Worm (Caenorhabditis elegans): Measurements from ENCODE around the gene C45G9.5.

The C45G9.5 gene

DNA sequence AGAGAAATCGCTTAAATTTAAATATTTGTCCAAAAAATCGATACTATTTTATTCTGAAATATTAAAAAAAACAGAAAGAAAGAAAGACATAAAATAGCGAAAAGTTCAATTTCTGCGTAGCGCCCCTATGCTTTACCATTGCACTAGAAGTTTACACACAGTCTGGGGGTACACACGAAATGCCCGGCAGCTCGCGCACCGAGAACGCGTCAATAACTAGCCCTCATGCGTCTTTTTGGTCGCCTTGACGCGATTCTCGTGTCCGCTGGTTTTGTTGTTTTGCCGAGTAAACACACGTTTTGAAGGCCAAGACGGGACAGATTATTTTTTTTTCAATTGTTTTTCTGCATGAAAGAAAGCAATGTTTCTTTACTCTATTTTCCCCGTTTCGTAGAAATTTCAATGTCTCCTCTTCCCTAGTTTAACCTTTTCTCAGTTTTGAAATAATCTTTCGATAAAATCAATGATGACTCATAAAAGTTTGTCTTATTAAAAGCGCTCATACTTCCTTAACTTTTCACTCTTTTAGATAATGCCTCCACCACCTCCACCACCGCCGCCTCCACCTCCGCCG lies 29.7 kb upstream of the C45G9.5 start, which contains the start of gene wip-1:
TSS of gene wip-1 (plus strand) at position 524 of the 574 bp plus-strand sequence.
- TF ChIP-seq repo-1 (tag; optimal IDR thresholded peaks at IDR 0.05) (peak; percentile 96), atf-7 (tag; optimal IDR thresholded peaks at IDR 0.05) (peak; percentile 92), somi-1 (GFP tag; optimal IDR thresholded peaks at IDR 0.05) (peak; percentile 94), F33H1.4 (GFP tag; IDR thresholded peaks at IDR 0.05) (peak; percentile 92), ztf-22 (GFP tag; optimal IDR thresholded peaks at IDR 0.05) (peak; percentile 91), nhr-120 (GFP tag; IDR thresholded peaks at IDR 0.05) (no peak), egl-18 (GFP tag; IDR thresholded peaks at IDR 0.05) (peak; percentile 86), xnd-1 (tag; optimal IDR thresholded peaks at IDR 0.05) (peak; percentile 86), B0019.2 (GFP tag; conservative IDR thresholded peaks at IDR 0.05) (peak; percentile 91), mcd-1 (GFP tag; IDR thresholded peaks at IDR 0.05) (peak; percentile 96), nfya-2 (GFP tag; IDR thresholded peaks at IDR 0.05) (no peak), F55B11.4 (tag; optimal IDR thresholded peaks at IDR 0.05; ENCODE audit: borderline replicate concordance, insufficient read depth) (no peak), tlf-1 (GFP tag; optimal IDR thresholded peaks at IDR 0.05) (peak; percentile 99), pbrm-1 (GFP tag; IDR thresholded peaks at IDR 0.05) (peak; percentile 99), dpff-1 (tag; optimal IDR thresholded peaks at IDR 0.05) (no peak), die-1 (tag; optimal IDR thresholded peaks at IDR 0.05) (peak; percentile 72), snpc-4 (GFP tag; optimal IDR thresholded peaks at IDR 0.05) (peak; percentile 80), snpc-4 (tag; optimal IDR thresholded peaks at IDR 0.05) (peak; percentile 86 to 93 (median 90)), ccch-3 (GFP tag; optimal IDR thresholded peaks at IDR 0.05) (no peak), K11D2.4 (GFP tag; IDR thresholded peaks at IDR 0.05) (peak; percentile 94), nfyb-1 (GFP tag; IDR thresholded peaks at IDR 0.05) (peak; percentile 98), C17E4.6 (GFP tag; IDR thresholded peaks at IDR 0.05) (peak; percentile 96), lin-35 (GFP tag; optimal IDR thresholded peaks at IDR 0.05) (peak; percentile 58 to 97 (median 82)), zim-3 (tag; optimal IDR thresholded peaks at IDR 0.05) (peak; percentile 64), cebp-2 (GFP tag; IDR thresholded peaks at IDR 0.05) (peak; percentile 81; the same call in 1 of the 2 replicates), akir-1 (GFP tag; optimal IDR thresholded peaks at IDR 0.05) (peak; percentile 59), F52B5.7 (tag; optimal IDR thresholded peaks at IDR 0.05) (peak; percentile 67), Y56A3A.18 (GFP tag; IDR thresholded peaks at IDR 0.05) (peak; percentile 95), lir-1 (GFP tag; conservative IDR thresholded peaks at IDR 0.05) (peak; percentile 95), nhr-80 (tag; optimal IDR thresholded peaks at IDR 0.05) (peak; percentile 99), dpl-1 (GFP tag; optimal IDR thresholded peaks at IDR 0.05) (peak; percentile 86), lsl-1 (GFP tag; optimal IDR thresholded peaks at IDR 0.05) (peak; percentile 93), ceh-79 (tag; optimal IDR thresholded peaks at IDR 0.05) (peak; percentile 70), cebp-1 (GFP tag; IDR thresholded peaks at IDR 0.05) (peak; percentile 90), cebp-1 (tag; optimal IDR thresholded peaks at IDR 0.05) (peak; percentile 97), attf-5 (GFP tag; optimal IDR thresholded peaks at IDR 0.05) (peak; percentile 100), Y53G8AR.9 (GFP tag; conservative IDR thresholded peaks at IDR 0.05) (peak; percentile 98), snpc-1.3 (tag; optimal IDR thresholded peaks at IDR 0.05; ENCODE audit: insufficient read depth) (peak; percentile 96), madf-8 (GFP tag; conservative IDR thresholded peaks at IDR 0.05) (peak; percentile 89), ceh-58 (GFP tag; IDR thresholded peaks at IDR 0.05) (no peak), ceh-27 (GFP tag; optimal IDR thresholded peaks at IDR 0.05) (peak; percentile 99), zfh-2 (GFP tag; conservative IDR thresholded peaks at IDR 0.05) (peak; percentile 97), fkh-3 (tag; optimal IDR thresholded peaks at IDR 0.05) (peak; percentile 21), him-1 (tag; optimal IDR thresholded peaks at IDR 0.05) (peak; percentile 84), sptf-2 (GFP tag; optimal IDR thresholded peaks at IDR 0.05) (peak; percentile 91), ztf-18 (tag; optimal IDR thresholded peaks at IDR 0.05) (peak; percentile 100), ztf-26 (tag; optimal IDR thresholded peaks at IDR 0.05) (peak; percentile 97), aptf-3 (GFP tag; IDR thresholded peaks at IDR 0.05) (0 out of 2 replicates have a peak, but pooled peaks have one; percentile 24), ets-4 (GFP tag; optimal IDR thresholded peaks at IDR 0.05) (peak; percentile 97)
